Fruit fly (Drosophila melanogaster) whole organism, embryonic: ENCODE measurements around the gene CG32847.
A peak's percentile ranks its signal among the peaks of the same experiment; 100 is the strongest.

Experiments
- C15 ChIP-seq: fragments of 200-800 bp; sonication (Bioruptor generic); IDR thresholded peaks from 3 replicates; pipeline ENCODE4 v1.3.6; 2022; ENCODE audit warnings: missing biosample characterization, missing genetic modification characterization
- CG10431 ChIP-seq: fragments of 200-800 bp; sonication (Bioruptor generic); optimal IDR thresholded peaks from 3 replicates; lab custom pipeline; 2018; ENCODE audit warnings: missing biosample characterization, mild to moderate bottlenecking, missing genetic modification characterization
- CG10543 ChIP-seq: fragments of 200-800 bp; sonication (Bioruptor generic); optimal IDR thresholded peaks from 3 replicates; lab custom pipeline; 2017; ENCODE audit warnings: missing biosample characterization, mild to moderate bottlenecking, missing genetic modification characterization, moderate library complexity
- CG13287 ChIP-seq: fragments of 200-800 bp; sonication (Bioruptor generic); IDR thresholded peaks from 2 replicates; pipeline ENCODE4 v1.3.6; 2022; ENCODE audit warnings: missing biosample characterization, missing genetic modification characterization; ENCODE audit not compliant: partially characterized antibody
- CG15601 ChIP-seq: fragments of 200-800 bp; sonication (Bioruptor generic); optimal IDR thresholded peaks from 3 replicates; lab custom pipeline; 2019; ENCODE audit warnings: missing biosample characterization, mild to moderate bottlenecking, missing genetic modification characterization, moderate library complexity
- CG17385 ChIP-seq: fragments of 200-800 bp; sonication (Bioruptor generic); optimal IDR thresholded peaks from 3 replicates; lab custom pipeline; 2018; ENCODE audit warnings: missing biosample characterization, mild to moderate bottlenecking, missing genetic modification characterization
- CG2199 ChIP-seq: fragments of 200-800 bp; sonication (Bioruptor generic); IDR thresholded peaks from 3 replicates; pipeline ENCODE4 v1.3.6; 2022; ENCODE audit warnings: missing biosample characterization, missing genetic modification characterization
- CG2678 ChIP-seq: fragments of 200-800 bp; sonication (Bioruptor generic); optimal IDR thresholded peaks from 3 replicates; lab custom pipeline; 2019; ENCODE audit warnings: missing biosample characterization, mild to moderate bottlenecking, missing genetic modification characterization, moderate library complexity
- CG2875 ChIP-seq: fragments of 200-800 bp; sonication (Bioruptor generic); optimal IDR thresholded peaks from 2 replicates; lab custom pipeline; 2017; ENCODE audit warnings: missing biosample characterization, mild to moderate bottlenecking, missing genetic modification characterization, missing genetic modification reagents
- CG30431 ChIP-seq: fragments of 200-800 bp; sonication (Bioruptor generic); optimal IDR thresholded peaks from 2 replicates; lab custom pipeline; 2017; ENCODE audit warnings: missing biosample characterization, missing genetic modification characterization
- CG3163 ChIP-seq: fragments of 200-800 bp; sonication (Bioruptor generic); optimal IDR thresholded peaks from 3 replicates; lab custom pipeline; 2016; ENCODE audit warnings: missing biosample characterization, missing genetic modification characterization
- CG3281 ChIP-seq: fragments of 200-800 bp; sonication (Bioruptor generic); optimal IDR thresholded peaks from 3 replicates; lab custom pipeline; 2017; ENCODE audit warnings: missing biosample characterization, mild to moderate bottlenecking, missing genetic modification characterization
- CG4424 ChIP-seq: fragments of 200-800 bp; sonication (Bioruptor generic); optimal IDR thresholded peaks from 3 replicates; lab custom pipeline; 2016; ENCODE audit warnings: missing biosample characterization, missing genetic modification characterization
- CG7745 ChIP-seq: fragments of 200-800 bp; sonication (Bioruptor generic); optimal IDR thresholded peaks from 2 replicates; lab custom pipeline; 2018; ENCODE audit warnings: missing biosample characterization, mild to moderate bottlenecking, missing genetic modification characterization, moderate library complexity
- CG9797 ChIP-seq: fragments of 200-800 bp; sonication (Bioruptor generic); optimal IDR thresholded peaks from 3 replicates; lab custom pipeline; 2018; ENCODE audit warnings: missing biosample characterization, mild to moderate bottlenecking, missing genetic modification characterization
- CG9876 ChIP-seq: fragments of 200-800 bp; sonication (Bioruptor generic); optimal IDR thresholded peaks from 2 replicates; lab custom pipeline; 2016; ENCODE audit warnings: missing biosample characterization, missing genetic modification characterization
- CTCF ChIP-seq: fragments of 200-800 bp; sonication (Bioruptor generic); optimal IDR thresholded peaks from 2 replicates; lab custom pipeline; 2017; ENCODE audit warnings: missing biosample characterization, mild to moderate bottlenecking, missing genetic modification characterization, moderate library complexity
- Camta ChIP-seq: fragments of 200-800 bp; sonication (Bioruptor generic); optimal IDR thresholded peaks from 2 replicates; lab custom pipeline; 2016; ENCODE audit warnings: missing biosample characterization, missing genetic modification characterization
- Ets65A ChIP-seq: fragments of 200-800 bp; sonication (Bioruptor generic); peaks from one replicate; lab custom pipeline; 2016; ENCODE audit warnings: missing biosample characterization, missing genetic modification characterization
- Jarid2 ChIP-seq: fragments of 200-800 bp; sonication (Bioruptor generic); optimal IDR thresholded peaks from 3 replicates; lab custom pipeline; 2017; ENCODE audit warnings: mild to moderate bottlenecking, missing biosample characterization, missing genetic modification reagents, missing genetic modification characterization
- Mes4 ChIP-seq: fragments of 200-800 bp; sonication (Bioruptor generic); optimal IDR thresholded peaks from 2 replicates; lab custom pipeline; 2016; ENCODE audit warnings: missing biosample characterization, missing genetic modification characterization
- Mrtf ChIP-seq: fragments of 200-800 bp; sonication (Bioruptor generic); IDR thresholded peaks from 3 replicates; pipeline ENCODE4 v1.3.6; 2022; ENCODE audit warnings: missing biosample characterization, missing genetic modification characterization
- Oli ChIP-seq: fragments of 200-800 bp; sonication (Bioruptor generic); optimal IDR thresholded peaks from 2 replicates; lab custom pipeline; 2018; ENCODE audit warnings: missing biosample characterization, mild to moderate bottlenecking, missing genetic modification characterization, moderate library complexity
- Trl ChIP-seq, 3 experiments: fragments of >200 bp in 2 of 3; fragments of 200-800 bp in 1 of 3; sonication (Bioruptor generic) in 1 of 3; optimal IDR thresholded peaks; 2 replicates in 1 of 3; 3 replicates in 2 of 3; lab custom pipeline; 2016 to 2017; ENCODE audit warnings: missing biosample characterization in 1 of 3, missing genetic modification characterization in 1 of 3
- YL-1 ChIP-seq: fragments of 200-800 bp; sonication (Bioruptor generic); optimal IDR thresholded peaks from 3 replicates; lab custom pipeline; 2017; ENCODE audit warnings: missing biosample characterization, mild to moderate bottlenecking, missing genetic modification characterization
- ab ChIP-seq: fragments of 200-800 bp; sonication (Bioruptor generic); optimal IDR thresholded peaks from 2 replicates; lab custom pipeline; 2016; ENCODE audit warnings: missing biosample characterization, missing genetic modification characterization
- amos ChIP-seq: fragments of 200-800 bp; sonication (Bioruptor generic); IDR thresholded peaks from 2 replicates; pipeline ENCODE4 v1.3.6; 2022; ENCODE audit warnings: missing biosample characterization, missing genetic modification characterization; ENCODE audit not compliant: partially characterized antibody
- ara ChIP-seq: fragments of 200-800 bp; sonication (Bioruptor generic); IDR thresholded peaks from 2 replicates; pipeline ENCODE4 v1.3.6; 2022; ENCODE audit warnings: missing biosample characterization, missing genetic modification characterization
- ase ChIP-seq: fragments of 200-800 bp; sonication (Bioruptor generic); IDR thresholded peaks from 3 replicates; pipeline ENCODE4 v1.3.6; 2022; ENCODE audit warnings: missing biosample characterization, missing genetic modification characterization
- az2 ChIP-seq: fragments of 200-800 bp; sonication (Bioruptor generic); optimal IDR thresholded peaks from 3 replicates; lab custom pipeline; 2016; ENCODE audit warnings: missing biosample characterization, missing genetic modification characterization
- bigmax ChIP-seq: fragments of 200-800 bp; sonication (Bioruptor generic); optimal IDR thresholded peaks from 2 replicates; lab custom pipeline; 2018; ENCODE audit warnings: missing biosample characterization, mild to moderate bottlenecking, missing genetic modification characterization
- caup ChIP-seq: fragments of 200-800 bp; sonication (Bioruptor generic); optimal IDR thresholded peaks from 3 replicates; lab custom pipeline; 2017; ENCODE audit warnings: missing biosample characterization, mild to moderate bottlenecking, missing genetic modification characterization, moderate library complexity; ENCODE audit not compliant: severe bottlenecking
- chm ChIP-seq: fragments of 200-800 bp; sonication (Bioruptor generic); IDR thresholded peaks from 2 replicates; pipeline ENCODE4 v1.3.6; 2022; ENCODE audit warnings: missing biosample characterization, missing genetic modification characterization
- fd102C ChIP-seq: fragments of 200-800 bp; sonication (Bioruptor generic); optimal IDR thresholded peaks from 2 replicates; lab custom pipeline; 2018; ENCODE audit warnings: missing biosample characterization, mild to moderate bottlenecking, missing genetic modification characterization, moderate library complexity
- gce ChIP-seq: fragments of 200-800 bp; sonication (Bioruptor generic); IDR thresholded peaks from 3 replicates; pipeline ENCODE4 v1.3.6; 2022; ENCODE audit warnings: missing biosample characterization, missing genetic modification characterization
- hbn ChIP-seq: fragments of 200-800 bp; sonication (Bioruptor generic); IDR thresholded peaks from 2 replicates; pipeline ENCODE4 v1.3.6; 2022; ENCODE audit warnings: missing biosample characterization, missing genetic modification characterization; ENCODE audit not compliant: partially characterized antibody
- lola ChIP-seq, 3 experiments: fragments of >200 bp in 2 of 3; fragments of 200-800 bp in 1 of 3; sonication (Bioruptor generic) in 1 of 3; optimal IDR thresholded peaks; 2 replicates each; lab custom pipeline; 2017 to 2019; ENCODE audit warnings: missing biosample characterization in 3 of 3, missing genetic modification characterization in 3 of 3, mild to moderate bottlenecking in 1 of 3, moderate library complexity in 1 of 3
- mld ChIP-seq: fragments of 200-800 bp; sonication (Bioruptor generic); IDR thresholded peaks from 3 replicates; pipeline ENCODE4 v1.3.6; 2022; ENCODE audit warnings: missing biosample characterization, missing genetic modification characterization; ENCODE audit not compliant: partially characterized antibody
- otp ChIP-seq: fragments of 200-800 bp; sonication (Bioruptor generic); IDR thresholded peaks from 3 replicates; pipeline ENCODE4, ENCODE4 v1.3.6; 2022; ENCODE audit warnings: missing biosample characterization, missing genetic modification characterization
- p53 ChIP-seq: fragments of 200-800 bp; sonication (Bioruptor generic); optimal IDR thresholded peaks from 2 replicates; lab custom pipeline; 2016; ENCODE audit warnings: missing biosample characterization, missing genetic modification characterization
- phol ChIP-seq: fragments of 200-800 bp; sonication (Bioruptor generic); optimal IDR thresholded peaks from 3 replicates; lab custom pipeline; 2018; ENCODE audit warnings: missing biosample characterization, mild to moderate bottlenecking, missing genetic modification characterization, moderate library complexity
- pum ChIP-seq: fragments of 200-800 bp; sonication (Bioruptor generic); optimal IDR thresholded peaks from 2 replicates; lab custom pipeline; 2016; ENCODE audit warnings: missing biosample characterization, missing genetic modification characterization
- shn ChIP-seq: fragments of 200-800 bp; sonication (Bioruptor generic); optimal IDR thresholded peaks from 3 replicates; lab custom pipeline; 2016; ENCODE audit warnings: missing biosample characterization, missing genetic modification characterization
- sisA ChIP-seq: fragments of 200-800 bp; sonication (Bioruptor generic); IDR thresholded peaks from 2 replicates; pipeline ENCODE4 v1.3.6; 2022; ENCODE audit warnings: missing biosample characterization, missing genetic modification characterization
- slbo ChIP-seq: fragments of 200-800 bp; sonication (Bioruptor generic); IDR thresholded peaks from 2 replicates; pipeline ENCODE4 v1.3.6; 2022; ENCODE audit warnings: missing biosample characterization, missing genetic modification characterization
- sna ChIP-seq: fragments of 200-800 bp; sonication (Bioruptor generic); IDR thresholded peaks from 2 replicates; pipeline ENCODE4 v1.3.6; 2022; ENCODE audit warnings: missing biosample characterization, missing genetic modification characterization; ENCODE audit not compliant: partially characterized antibody
- tna ChIP-seq: fragments of 200-800 bp; sonication (Bioruptor generic); IDR thresholded peaks from 2 replicates; pipeline ENCODE4 v1.3.6; 2022; ENCODE audit warnings: missing biosample characterization, missing genetic modification characterization; ENCODE audit not compliant: partially characterized antibody
- vnd ChIP-seq: fragments of 200-800 bp; sonication (Bioruptor generic); IDR thresholded peaks from 3 replicates; pipeline ENCODE4 v1.3.6; 2022; ENCODE audit warnings: missing biosample characterization, missing genetic modification characterization; ENCODE audit not compliant: partially characterized antibody

The CG32847 gene

DNA sequence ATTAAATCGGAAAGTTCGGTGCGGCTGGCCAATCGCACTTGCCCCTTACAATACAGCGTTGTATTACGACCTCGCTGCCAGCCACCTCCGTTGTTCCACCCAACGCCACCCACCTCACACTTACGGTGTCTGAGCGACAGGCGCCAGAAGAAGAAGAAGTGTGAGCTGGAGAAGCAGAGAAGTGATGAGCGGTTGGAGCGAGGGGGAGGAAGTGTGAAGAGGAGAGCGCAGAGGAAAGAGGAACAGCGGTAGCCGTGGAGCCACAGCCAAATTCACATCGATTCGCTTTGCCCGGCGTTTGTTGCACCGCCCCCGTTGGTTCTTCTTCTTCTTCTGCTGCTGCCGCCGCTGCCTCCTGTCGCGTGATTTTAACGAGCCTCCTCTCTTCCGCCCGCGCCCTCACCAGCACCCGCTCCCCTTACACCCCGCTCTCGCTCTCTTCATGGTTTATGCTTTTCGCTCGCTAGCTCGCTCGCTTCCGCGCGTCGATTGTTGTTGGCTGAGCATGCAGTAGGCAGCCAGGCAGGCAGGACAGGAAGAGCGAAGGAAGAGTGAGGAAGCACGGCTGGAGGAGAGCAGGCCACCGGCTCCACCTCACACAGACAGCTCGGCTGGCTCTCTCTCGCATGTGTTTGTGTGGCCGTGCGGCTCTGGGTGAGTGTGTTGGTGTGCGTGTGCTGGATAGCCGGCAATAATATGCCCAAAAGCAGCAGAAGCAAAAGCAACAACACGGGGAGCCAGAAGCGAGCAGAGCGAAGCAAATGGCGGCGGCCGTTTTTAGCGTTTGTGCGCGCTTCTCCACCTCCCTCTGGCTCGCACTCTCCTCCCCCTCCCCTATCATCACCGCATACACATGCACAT is 17.2 kb upstream of the CG32847 start:
- TF ChIP-seq mld (GFP tag; lab: Robert Waterston, UW): 0 out of 3 replicates have a peak, but pooled peaks have one; percentile 36
- TF ChIP-seq CG2875 (GFP tag; lab: Kevin White, UChicago): no peak
- peak; percentile 88 for TF ChIP-seq CG17385 (GFP tag; lab: Kevin White, UChicago)
- TF ChIP-seq ase (GFP tag; lab: Robert Waterston, UW): no peak
- no peak for TF ChIP-seq phol (tag; lab: Kevin White, UChicago)
- TF ChIP-seq sna: no peak; the same call in 1 of the 2 replicates
- no peak for TF ChIP-seq bigmax (GFP tag; lab: Kevin White, UChicago)
- TF ChIP-seq amos: peak; percentile 10; the same call in 1 of the 2 replicates
- no peak for TF ChIP-seq lola (GFP tag; optimal IDR thresholded peaks at IDR 0.05; lab: Kevin White, UChicago)
- TF ChIP-seq az2 (GFP tag; lab: Kevin White, UChicago): no peak
- TF ChIP-seq vnd (GFP tag; lab: Robert Waterston, UW): no peak
- no peak for TF ChIP-seq CTCF
- TF ChIP-seq Ets65A: peak; percentile 71
- TF ChIP-seq Mes4 (GFP tag; lab: Kevin White, UChicago): no peak
- TF ChIP-seq CG9797 (GFP tag; lab: Kevin White, UChicago): no peak
- TF ChIP-seq C15: no peak
- TF ChIP-seq YL-1 (GFP tag; lab: Kevin White, UChicago): no peak
- TF ChIP-seq CG10543 (GFP tag; lab: Kevin White, UChicago): peak; percentile 28
- TF ChIP-seq CG3163 (GFP tag; lab: Kevin White, UChicago): peak; percentile 48
- TF ChIP-seq tna (GFP tag; lab: Robert Waterston, UW): no peak
- TF ChIP-seq Camta: no peak
- TF ChIP-seq Oli (tag; lab: Kevin White, UChicago): no peak
- peak; percentile 8 for TF ChIP-seq shn (GFP tag; lab: Kevin White, UChicago)
- TF ChIP-seq chm (GFP tag; lab: Robert Waterston, UW): 0 out of 2 replicates have a peak, but pooled peaks have one; percentile 46
- TF ChIP-seq otp (GFP tag; lab: Robert Waterston, UW): no peak
- no peak for TF ChIP-seq CG30431 (GFP tag; lab: Kevin White, UChicago)
- TF ChIP-seq CG4424 (GFP tag; lab: Kevin White, UChicago): no peak
- no peak for TF ChIP-seq Mrtf
- no peak for TF ChIP-seq CG3281 (GFP tag; lab: Kevin White, UChicago)
- no peak for TF ChIP-seq Jarid2 (GFP tag; lab: Kevin White, UChicago)
- TF ChIP-seq p53 (GFP tag; lab: Kevin White, UChicago): no peak
- TF ChIP-seq gce: no peak
- peak; percentile 70 to 81 for TF ChIP-seq Trl (optimal IDR thresholded peaks at IDR 0.05; lab: Kevin White, UChicago)
- no peak for TF ChIP-seq Trl (GFP tag; optimal IDR thresholded peaks at IDR 0.05; lab: Kevin White, UChicago)
- peak; percentile 12 for TF ChIP-seq CG9876 (GFP tag; lab: Kevin White, UChicago)
- TF ChIP-seq pum: no peak
- peak; percentile 14 for TF ChIP-seq CG10431 (GFP tag; lab: Kevin White, UChicago)
- no peak for TF ChIP-seq CG2199 (GFP tag; lab: Robert Waterston, UW)
- no peak for TF ChIP-seq ab (GFP tag; lab: Kevin White, UChicago)
- TF ChIP-seq CG7745 (tag; lab: Kevin White, UChicago): no peak
- TF ChIP-seq caup: no peak
- no peak for TF ChIP-seq ara (GFP tag; lab: Robert Waterston, UW)
- TF ChIP-seq sisA (GFP tag; lab: Robert Waterston, UW): no peak
- TF ChIP-seq CG13287 (GFP tag; lab: Robert Waterston, UW): peak; percentile 27; the same call in 1 of the 2 replicates
- TF ChIP-seq CG2678: no peak
- TF ChIP-seq slbo (GFP tag; lab: Robert Waterston, UW): 0 out of 2 replicates have a peak, but pooled peaks have one; percentile 6
- no peak; the same call in 1 of the 2 replicates for TF ChIP-seq hbn (GFP tag; lab: Robert Waterston, UW)
- TF ChIP-seq CG15601: no peak
- no peak for TF ChIP-seq fd102C
